Fruit fly (Drosophila melanogaster) whole organism, embryonic: ENCODE measurements around the gene meigo.

Experiments used
- Ada2b ChIP-seq: fragments of 200-800 bp; sonication (Bioruptor generic); IDR thresholded peaks from 2 replicates; pipeline ENCODE4 v1.3.6; 2022; ENCODE audit warnings: missing biosample characterization, missing genetic modification characterization
- CG11560 ChIP-seq: fragments of 200-800 bp; sonication (Bioruptor generic); IDR thresholded peaks from 3 replicates; pipeline ENCODE4 v1.3.6; 2022; ENCODE audit warnings: missing biosample characterization, missing genetic modification characterization
- CG11723 ChIP-seq: fragments of 200-800 bp; sonication (Bioruptor generic); optimal IDR thresholded peaks from 2 replicates; lab custom pipeline; 2017; ENCODE audit warnings: missing biosample characterization, mild to moderate bottlenecking, missing genetic modification characterization
- CG12071 ChIP-seq: fragments of 200-800 bp; sonication (Bioruptor generic); optimal IDR thresholded peaks from 3 replicates; lab custom pipeline; 2018; ENCODE audit warnings: missing biosample characterization, mild to moderate bottlenecking, missing genetic modification characterization
- CG13287 ChIP-seq: fragments of 200-800 bp; sonication (Bioruptor generic); IDR thresholded peaks from 2 replicates; pipeline ENCODE4 v1.3.6; 2022; ENCODE audit warnings: missing biosample characterization, missing genetic modification characterization; ENCODE audit not compliant: partially characterized antibody
- CG13624 ChIP-seq: fragments of 200-800 bp; sonication (Bioruptor generic); optimal IDR thresholded peaks from 2 replicates; lab custom pipeline; 2016; ENCODE audit warnings: missing biosample characterization, missing genetic modification characterization
- CG15011 ChIP-seq: fragments of 200-800 bp; sonication (Bioruptor generic); optimal IDR thresholded peaks from 3 replicates; lab custom pipeline; 2018; ENCODE audit warnings: missing biosample characterization, mild to moderate bottlenecking, missing genetic modification characterization
- CG16813 ChIP-seq: fragments of 200-800 bp; sonication (Bioruptor generic); IDR thresholded peaks from 3 replicates; pipeline ENCODE4 v1.3.6; 2022; ENCODE audit warnings: missing biosample characterization, missing genetic modification characterization; ENCODE audit not compliant: partially characterized antibody
- CG16863 ChIP-seq: fragments of 200-800 bp; sonication (Bioruptor generic); optimal IDR thresholded peaks from 3 replicates; lab custom pipeline; 2016; ENCODE audit warnings: missing biosample characterization, missing genetic modification characterization
- CG17385 ChIP-seq: fragments of 200-800 bp; sonication (Bioruptor generic); optimal IDR thresholded peaks from 3 replicates; lab custom pipeline; 2018; ENCODE audit warnings: missing biosample characterization, mild to moderate bottlenecking, missing genetic modification characterization
- CG18599 ChIP-seq: fragments of 200-800 bp; sonication (Bioruptor generic); optimal IDR thresholded peaks from 3 replicates; lab custom pipeline; 2017; ENCODE audit warnings: missing biosample characterization, missing genetic modification characterization, mild to moderate bottlenecking, moderate library complexity, missing genetic modification reagents
- CG3847 ChIP-seq: fragments of 200-800 bp; sonication (Bioruptor generic); IDR thresholded peaks from 2 replicates; pipeline ENCODE4 v1.3.6; 2022; ENCODE audit warnings: missing biosample characterization, missing genetic modification characterization
- CG4360 ChIP-seq: fragments of 200-800 bp; sonication (Bioruptor generic); IDR thresholded peaks from 2 replicates; pipeline ENCODE4 v1.3.6; 2022; ENCODE audit warnings: missing biosample characterization, missing genetic modification characterization
- CG4617 ChIP-seq: fragments of 200-800 bp; sonication (Bioruptor generic); optimal IDR thresholded peaks from 3 replicates; lab custom pipeline; 2016; ENCODE audit warnings: missing biosample characterization, missing genetic modification characterization, borderline replicate concordance
- CG7372 ChIP-seq: fragments of 200-800 bp; sonication (Bioruptor generic); IDR thresholded peaks from 2 replicates; pipeline ENCODE4 v1.3.6; 2022; ENCODE audit warnings: missing biosample characterization, missing genetic modification characterization
- CG8924 ChIP-seq: fragments of 200-800 bp; optimal IDR thresholded peaks from 3 replicates; lab custom pipeline; 2019; ENCODE audit warnings: missing biosample characterization, mild to moderate bottlenecking, missing genetic modification characterization, moderate library complexity
- Chrac-16 ChIP-seq: fragments of 200-800 bp; sonication (Bioruptor generic); optimal IDR thresholded peaks from 3 replicates; lab custom pipeline; 2016; ENCODE audit warnings: missing biosample characterization, missing genetic modification characterization
- CkIIα-i1 ChIP-seq: fragments of 200-800 bp; sonication (Bioruptor generic); IDR thresholded peaks from 2 replicates; pipeline ENCODE4 v1.3.6; 2022; ENCODE audit warnings: missing biosample characterization, missing genetic modification characterization
- Dfd ChIP-seq, 2 experiments: fragments of >200 bp; optimal IDR thresholded peaks; 2 replicates each; lab custom pipeline; 2017; ENCODE audit warnings: missing biosample characterization in 2 of 2, missing genetic modification characterization in 2 of 2
- Dip3 ChIP-seq: fragments of 200-800 bp; sonication (Bioruptor generic); optimal IDR thresholded peaks from 3 replicates; lab custom pipeline; 2016; ENCODE audit warnings: missing biosample characterization, missing genetic modification characterization
- Doc2 ChIP-seq: fragments of 200-800 bp; sonication (Bioruptor generic); IDR thresholded peaks from 2 replicates; pipeline ENCODE4 v1.3.6; 2022; ENCODE audit warnings: missing biosample characterization, missing genetic modification characterization
- E2f1 ChIP-seq: fragments of 200-800 bp; sonication (Bioruptor generic); IDR thresholded peaks from 2 replicates; pipeline ENCODE4 v1.3.6; 2022; ENCODE audit warnings: missing biosample characterization, missing genetic modification characterization
- Fer2 ChIP-seq: fragments of 200-800 bp; sonication (Bioruptor generic); optimal IDR thresholded peaks from 2 replicates; lab custom pipeline; 2018; ENCODE audit warnings: missing biosample characterization, mild to moderate bottlenecking, missing genetic modification characterization, moderate library complexity
- HmgZ ChIP-seq: fragments of 200-800 bp; sonication (Bioruptor generic); optimal IDR thresholded peaks from 2 replicates; lab custom pipeline; 2018; ENCODE audit warnings: missing biosample characterization, mild to moderate bottlenecking, missing genetic modification characterization
- MBD-R2 ChIP-seq: fragments of 200-800 bp; sonication (Bioruptor generic); IDR thresholded peaks from 2 replicates; pipeline ENCODE4 v1.3.6; 2022; ENCODE audit warnings: missing biosample characterization, missing genetic modification characterization
- Myb ChIP-seq: fragments of 200-800 bp; sonication (Bioruptor generic); optimal IDR thresholded peaks from 2 replicates; lab custom pipeline; 2016; ENCODE audit warnings: missing biosample characterization, missing genetic modification characterization
- PHDP ChIP-seq: fragments of 200-800 bp; sonication (Bioruptor generic); optimal IDR thresholded peaks from 3 replicates; lab custom pipeline; 2018; ENCODE audit warnings: missing biosample characterization, mild to moderate bottlenecking, missing genetic modification characterization, moderate library complexity
- Sry-β ChIP-seq: fragments of 200-800 bp; sonication (Bioruptor generic); optimal IDR thresholded peaks from 2 replicates; lab custom pipeline; 2018; ENCODE audit warnings: missing biosample characterization, mild to moderate bottlenecking, missing genetic modification characterization, moderate library complexity
- Ssrp ChIP-seq: fragments of 200-800 bp; sonication (Bioruptor generic); optimal IDR thresholded peaks from 2 replicates; lab custom pipeline; 2018; ENCODE audit warnings: missing biosample characterization, mild to moderate bottlenecking, missing genetic modification characterization, moderate library complexity
- ara ChIP-seq: fragments of 200-800 bp; sonication (Bioruptor generic); IDR thresholded peaks from 2 replicates; pipeline ENCODE4 v1.3.6; 2022; ENCODE audit warnings: missing biosample characterization, missing genetic modification characterization
- az2 ChIP-seq: fragments of 200-800 bp; sonication (Bioruptor generic); optimal IDR thresholded peaks from 3 replicates; lab custom pipeline; 2016; ENCODE audit warnings: missing biosample characterization, missing genetic modification characterization
- bab2 ChIP-seq: fragments of 200-800 bp; sonication (Bioruptor generic); optimal IDR thresholded peaks from 2 replicates; lab custom pipeline; 2016; ENCODE audit warnings: missing biosample characterization, missing genetic modification characterization
- chif ChIP-seq, 2 experiments: fragments of 200-800 bp; sonication (Bioruptor generic); optimal IDR thresholded peaks; 3 replicates each; lab custom pipeline; 2016; ENCODE audit warnings: missing biosample characterization in 2 of 2, missing genetic modification characterization in 2 of 2
- disco-r ChIP-seq: fragments of 200-800 bp; sonication (Bioruptor generic); optimal IDR thresholded peaks from 2 replicates; lab custom pipeline; 2016; ENCODE audit warnings: missing biosample characterization, missing genetic modification characterization
- dm ChIP-seq: fragments of 200-800 bp; sonication (Bioruptor generic); optimal IDR thresholded peaks from 3 replicates; lab custom pipeline; 2016; ENCODE audit warnings: missing biosample characterization, missing genetic modification characterization
- dmrt11E ChIP-seq: fragments of 200-800 bp; sonication (Bioruptor generic); optimal IDR thresholded peaks from 3 replicates; lab custom pipeline; 2018; ENCODE audit warnings: missing biosample characterization, mild to moderate bottlenecking, missing genetic modification characterization, moderate library complexity
- dysf ChIP-seq: fragments of 200-800 bp; sonication (Bioruptor generic); IDR thresholded peaks from 3 replicates; pipeline ENCODE4 v1.3.6; 2022; ENCODE audit warnings: missing biosample characterization, missing genetic modification characterization
- fd96Cb ChIP-seq: fragments of 200-800 bp; sonication (Bioruptor generic); optimal IDR thresholded peaks from 2 replicates; lab custom pipeline; 2018; ENCODE audit warnings: missing biosample characterization, mild to moderate bottlenecking, missing genetic modification characterization, moderate library complexity
- h ChIP-seq: fragments of >200 bp; optimal IDR thresholded peaks from 2 replicates; lab custom pipeline; 2017
- nau ChIP-seq: fragments of 200-800 bp; sonication (Bioruptor generic); optimal IDR thresholded peaks from 3 replicates; lab custom pipeline; 2017; ENCODE audit warnings: missing biosample characterization, mild to moderate bottlenecking, missing genetic modification characterization, missing genetic modification reagents
- onecut ChIP-seq: fragments of 200-800 bp; sonication (Bioruptor generic); IDR thresholded peaks from 2 replicates; pipeline ENCODE4 v1.3.6; 2022; ENCODE audit warnings: missing biosample characterization, missing genetic modification characterization
- pum ChIP-seq: fragments of 200-800 bp; sonication (Bioruptor generic); optimal IDR thresholded peaks from 2 replicates; lab custom pipeline; 2016; ENCODE audit warnings: missing biosample characterization, missing genetic modification characterization
- sc ChIP-seq, 3 experiments: fragments of >200 bp in 2 of 3; fragments of 200-800 bp in 1 of 3; sonication (Bioruptor generic) in 1 of 3; optimal IDR thresholded peaks; 2 replicates in 2 of 3; 3 replicates in 1 of 3; lab custom pipeline; 2017; ENCODE audit warnings: mild to moderate bottlenecking in 1 of 3, missing biosample characterization in 1 of 3, missing genetic modification characterization in 1 of 3, missing genetic modification reagents in 1 of 3
- sens-2 ChIP-seq: fragments of 200-800 bp; sonication (Bioruptor generic); IDR thresholded peaks from 2 replicates; pipeline ENCODE4 v1.3.6; 2022; ENCODE audit warnings: missing biosample characterization, missing genetic modification characterization
- seq ChIP-seq: fragments of 200-800 bp; sonication (Bioruptor generic); IDR thresholded peaks from 2 replicates; pipeline ENCODE4 v1.3.6; 2022; ENCODE audit warnings: missing biosample characterization, missing genetic modification characterization
- slbo ChIP-seq: fragments of 200-800 bp; sonication (Bioruptor generic); IDR thresholded peaks from 2 replicates; pipeline ENCODE4 v1.3.6; 2022; ENCODE audit warnings: missing biosample characterization, missing genetic modification characterization
- stwl ChIP-seq: fragments of 200-800 bp; sonication (Bioruptor generic); optimal IDR thresholded peaks from 3 replicates; lab custom pipeline; 2018; ENCODE audit warnings: missing biosample characterization, mild to moderate bottlenecking, missing genetic modification characterization, moderate library complexity
- sug ChIP-seq: fragments of 200-800 bp; optimal IDR thresholded peaks from 2 replicates; lab custom pipeline; 2019; ENCODE audit warnings: missing biosample characterization, mild to moderate bottlenecking, missing genetic modification characterization, moderate library complexity
- unpg ChIP-seq: fragments of 200-800 bp; sonication (Bioruptor generic); optimal IDR thresholded peaks from 3 replicates; lab custom pipeline; 2018; ENCODE audit warnings: missing biosample characterization, mild to moderate bottlenecking, missing genetic modification characterization, moderate library complexity
- wdn ChIP-seq: fragments of 200-800 bp; sonication (Bioruptor generic); IDR thresholded peaks from 2 replicates; pipeline ENCODE4 v1.3.6; 2022; ENCODE audit warnings: missing biosample characterization, missing genetic modification characterization

The meigo gene

DNA sequence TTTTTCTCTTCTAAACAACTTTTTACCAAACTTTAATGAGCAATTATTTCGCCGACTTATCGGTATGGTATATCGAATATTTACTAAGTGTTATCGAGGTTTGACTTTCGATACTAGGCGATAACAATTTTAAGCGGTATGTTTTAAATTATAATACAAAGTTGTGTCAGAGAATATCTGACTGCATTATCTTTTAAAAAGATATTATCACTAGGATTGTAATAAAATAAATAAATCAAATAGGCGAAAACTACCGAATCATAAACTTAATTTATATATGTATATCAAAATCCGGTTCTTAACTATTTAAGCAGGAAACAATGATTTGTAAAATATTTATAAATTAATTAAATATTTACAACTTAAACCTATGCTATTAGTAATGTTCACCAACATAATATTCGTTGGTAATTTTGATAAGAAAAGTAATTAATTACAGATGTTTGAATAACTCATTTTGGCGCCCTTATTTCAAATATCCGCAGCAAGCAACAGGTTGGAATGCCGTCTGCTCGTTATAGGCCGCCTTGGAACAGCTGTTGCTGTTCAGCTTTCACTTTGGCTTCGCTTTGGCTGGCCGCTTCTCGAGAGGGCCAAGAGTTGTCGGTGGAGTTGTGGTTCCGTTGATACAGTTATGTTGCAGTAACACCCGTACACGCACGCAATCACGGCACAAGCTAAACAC is 30.0 kb upstream of the meigo start, which contains the start of the genes Sec15 and rtet (continued):
- peak; percentile 72 for TF ChIP-seq Ssrp (tag; lab: Kevin White, UChicago)
- TF ChIP-seq slbo (GFP tag; lab: Robert Waterston, UW): peak; percentile 70
- TF ChIP-seq dmrt11E (tag; lab: Kevin White, UChicago): peak; percentile 76
- TF ChIP-seq CkIIα-i1 (GFP tag; lab: Robert Waterston, UW): no peak
- peak; percentile 65 for TF ChIP-seq CG16813 (GFP tag; lab: Robert Waterston, UW)
- peak; percentile 3 to 39 for TF ChIP-seq chif (GFP tag; optimal IDR thresholded peaks at IDR 0.05; lab: Kevin White, UChicago)
- TF ChIP-seq CG17385 (GFP tag; lab: Kevin White, UChicago): peak; percentile 46
- TF ChIP-seq CG11560 (tag; lab: Robert Waterston, UW): peak; percentile 95
- TF ChIP-seq CG15011 (GFP tag; lab: Kevin White, UChicago): no peak
- TF ChIP-seq pum (GFP tag; lab: Kevin White, UChicago): no peak
- peak; percentile 27 for TF ChIP-seq Fer2 (tag; lab: Kevin White, UChicago)
- TF ChIP-seq CG4617 (GFP tag; lab: Kevin White, UChicago): peak; percentile 17
- peak; percentile 49 for TF ChIP-seq fd96Cb (tag; lab: Kevin White, UChicago)
- no peak for TF ChIP-seq Doc2 (GFP tag; lab: Robert Waterston, UW)
- peak; percentile 24 for TF ChIP-seq dm (GFP tag; lab: Kevin White, UChicago)
- no peak for TF ChIP-seq seq
- TF ChIP-seq sug (tag; lab: Kevin White, UChicago): peak; percentile 54
- no peak for TF ChIP-seq nau (GFP tag; lab: Kevin White, UChicago)
- TF ChIP-seq sens-2 (GFP tag; lab: Robert Waterston, UW): peak; percentile 34; the same call in 1 of the 2 replicates
- 0 out of 2 replicates have a peak, but pooled peaks have one; percentile 11 for TF ChIP-seq wdn (GFP tag; lab: Robert Waterston, UW)
- TF ChIP-seq CG13624 (GFP tag; lab: Kevin White, UChicago): peak; percentile 45
- peak; percentile 64 for TF ChIP-seq HmgZ (tag; lab: Kevin White, UChicago)
- peak; percentile 62 for TF ChIP-seq ara
- peak; percentile 17 for TF ChIP-seq Dip3 (GFP tag; lab: Kevin White, UChicago)
- peak; percentile 78 for TF ChIP-seq MBD-R2 (GFP tag; lab: Robert Waterston, UW)
- peak; percentile 80 for TF ChIP-seq CG8924
- peak; percentile 34 for TF ChIP-seq Myb
- TF ChIP-seq stwl (tag; lab: Kevin White, UChicago): peak; percentile 44
- TF ChIP-seq CG7372: no peak
- TF ChIP-seq disco-r (GFP tag; lab: Kevin White, UChicago): no peak
- TF ChIP-seq onecut: peak; percentile 75
- TF ChIP-seq az2 (GFP tag; lab: Kevin White, UChicago): peak; percentile 33
- TF ChIP-seq h (lab: Kevin White, UChicago): no peak
- peak; percentile 77 for TF ChIP-seq CG13287 (GFP tag; lab: Robert Waterston, UW)
- TF ChIP-seq CG11723 (GFP tag; lab: Kevin White, UChicago): peak; percentile 60
- peak; percentile 47 for TF ChIP-seq Chrac-16 (GFP tag; lab: Kevin White, UChicago)
- TF ChIP-seq CG4360 (GFP tag; lab: Robert Waterston, UW): no peak
- TF ChIP-seq Sry-β: no peak
- TF ChIP-seq unpg (GFP tag; lab: Kevin White, UChicago): peak; percentile 36
- peak; percentile 28 for TF ChIP-seq bab2 (GFP tag; lab: Kevin White, UChicago)
- no peak for TF ChIP-seq CG12071 (GFP tag; lab: Kevin White, UChicago)
- TF ChIP-seq E2f1: peak; percentile 46; the same call in 1 of the 2 replicates
- peak; percentile 66 for TF ChIP-seq dysf
- no peak for TF ChIP-seq Dfd (GFP tag; optimal IDR thresholded peaks at IDR 0.05; lab: Kevin White, UChicago)
- TF ChIP-seq CG18599 (GFP tag; lab: Kevin White, UChicago): peak; percentile 70
- peak; percentile 81 for TF ChIP-seq PHDP
- TF ChIP-seq sc (optimal IDR thresholded peaks at IDR 0.05; lab: Kevin White, UChicago): no peak
- peak; percentile 5 for TF ChIP-seq sc (GFP tag; optimal IDR thresholded peaks at IDR 0.05; lab: Kevin White, UChicago)
- peak; percentile 65 for TF ChIP-seq CG16863
- peak; percentile 48; the same call in 1 of the 2 replicates for TF ChIP-seq CG3847
- TF ChIP-seq Ada2b (GFP tag; lab: Robert Waterston, UW): peak; percentile 41; the same call in 1 of the 2 replicates
